Fruit fly (Drosophila melanogaster) Kc167 (cell line): ENCODE data around the gene Raf.

Experiments
- Sin3A ChIP-seq: fragments of >200 bp; optimal IDR thresholded peaks from 2 replicates; lab custom pipeline; 2018; ENCODE audit warnings: missing external identifiers
- psq ChIP-seq: fragments of >200 bp; optimal IDR thresholded peaks from 2 replicates; lab custom pipeline; 2017; ENCODE audit warnings: missing external identifiers

DNA sequence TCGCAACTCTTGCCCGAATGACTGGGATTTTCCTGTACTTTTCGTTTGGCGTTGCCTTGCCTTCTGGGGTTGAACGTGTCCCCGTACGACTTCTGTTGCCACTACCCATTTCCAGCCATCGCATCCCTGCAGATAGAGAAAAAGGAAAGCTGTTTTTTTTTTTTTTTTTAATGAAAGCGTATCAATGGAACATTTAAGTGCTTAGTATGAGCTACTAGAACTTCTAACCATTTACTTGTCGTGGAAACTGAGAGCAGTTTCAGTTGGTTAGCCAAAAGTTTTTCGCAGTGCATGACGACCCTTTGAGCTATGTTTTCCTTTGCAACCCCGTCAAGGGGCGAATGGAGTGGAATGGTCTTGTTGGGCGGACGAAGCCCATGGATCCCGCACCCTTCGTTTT is 34.0 kb downstream of the Raf start:
- TF ChIP-seq psq (lab: Kevin White, UChicago) (no peak), Sin3A (lab: Kevin White, UChicago) (no peak)
